Worm (Caenorhabditis elegans) whole organism, young adult: ENCODE results near the gene T09F3.4.

Experiments
- F10E7.11 ChIP-seq: sonication (generic microtip); optimal IDR thresholded peaks from 2 replicates; lab custom pipeline; 2017; ENCODE audit warnings: mild to moderate bottlenecking, missing genetic modification characterization, moderate library complexity, missing compliant biosample characterization
- F33H1.4 ChIP-seq: fragments of 200-800 bp; sonication (Bioruptor generic); IDR thresholded peaks from 2 replicates; pipeline ENCODE4 v1.3.6; 2022; ENCODE audit warnings: missing genetic modification reagents, missing genetic modification characterization, missing compliant biosample characterization
- ama-1 ChIP-seq, 3 experiments: fragments of 150-350 bp in 1 of 3; sonication (generic microtip) in 2 of 3; optimal IDR thresholded peaks; 2 replicates each; lab custom pipeline; 2014 to 2018; ENCODE audit warnings: missing biosample characterization in 2 of 3, missing genetic modification characterization in 2 of 3, missing genetic modification reagents in 2 of 3
- madf-6 ChIP-seq: fragments of 200-800 bp; sonication (Bioruptor generic); IDR thresholded peaks from 2 replicates; pipeline ENCODE4 v1.3.6; 2022; ENCODE audit warnings: missing genetic modification reagents, missing genetic modification characterization, missing compliant biosample characterization
- sptf-2 ChIP-seq: fragments of 200-800 bp; sonication (Bioruptor generic); optimal IDR thresholded peaks from 2 replicates; lab custom pipeline; 2018; ENCODE audit warnings: mild to moderate bottlenecking, missing genetic modification characterization, missing compliant biosample characterization

DNA sequence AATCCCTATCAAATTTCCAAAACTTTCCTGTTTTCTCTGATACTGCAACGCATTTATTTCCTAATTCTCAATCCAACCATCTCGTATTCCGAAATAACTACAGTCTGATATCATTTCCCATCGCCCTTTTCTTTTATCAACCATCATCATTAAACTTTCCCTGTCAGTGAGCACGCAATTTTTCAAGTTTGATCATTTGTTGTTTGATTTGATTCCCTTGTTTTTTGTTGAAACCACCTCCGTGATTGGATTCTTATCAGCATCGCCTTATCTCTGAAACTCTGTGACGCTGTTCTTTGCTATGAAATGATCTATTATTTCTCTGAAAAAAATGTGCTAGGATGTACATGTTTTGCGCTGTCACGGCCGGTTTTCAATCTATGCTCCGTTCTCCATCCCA, 7.5 kb downstream of the T09F3.4 start:
- TF ChIP-seq F33H1.4 (GFP tag; lab: Robert Waterston, UW) = no peak
- TF ChIP-seq madf-6 (GFP tag; lab: Robert Waterston, UW) = no peak
- no peak for TF ChIP-seq sptf-2 (GFP tag; lab: Kevin White, UChicago)
- no peak for TF ChIP-seq ama-1 (optimal IDR thresholded peaks at IDR 0.05; lab: Kevin White, UChicago)
- TF ChIP-seq ama-1 (GFP tag; optimal IDR thresholded peaks at IDR 0.05; lab: Kevin White, UChicago) = no peak
- TF ChIP-seq F10E7.11 = no peak
